Fruit fly (Drosophila melanogaster): ENCODE measurements around the gene Uch-L5.

Gene Uch-L5

dm6 chr3L:9467763-9468206 lies 9.0 kb downstream of the Uch-L5 start (continued):
- no peak for TF ChIP-seq Blimp-1 (GFP tag; optimal IDR thresholded peaks at IDR 0.05)
- peak; percentile 32 for TF ChIP-seq CG3919 (GFP tag; optimal IDR thresholded peaks at IDR 0.05)
- TF ChIP-seq CG9139 (GFP tag; optimal IDR thresholded peaks at IDR 0.05) = peak; percentile 58
- TF ChIP-seq Ets21C (GFP tag; optimal IDR thresholded peaks at IDR 0.05) = no peak
- peak; percentile 48 for TF ChIP-seq Lpt (GFP tag; optimal IDR thresholded peaks at IDR 0.05)
- TF ChIP-seq CG10669 (GFP tag; optimal IDR thresholded peaks at IDR 0.05) = no peak
- no peak for TF ChIP-seq Ets96B (tag; optimal IDR thresholded peaks at IDR 0.05)
- TF ChIP-seq CG16779 (tag; optimal IDR thresholded peaks at IDR 0.05) = peak; percentile 8
- TF ChIP-seq acj6 (GFP tag; optimal IDR thresholded peaks at IDR 0.05) = no peak
- no peak for TF ChIP-seq CG3032 (tag; optimal IDR thresholded peaks at IDR 0.05)
- TF ChIP-seq CG6276 (GFP tag; optimal IDR thresholded peaks at IDR 0.05) = peak; percentile 73
- TF ChIP-seq Sox102F (GFP tag; optimal IDR thresholded peaks at IDR 0.05) = peak; percentile 15
- no peak for TF ChIP-seq CG11762 (GFP tag; optimal IDR thresholded peaks at IDR 0.05; ENCODE audit: insufficient read depth)
- no peak for TF ChIP-seq lz (GFP tag; optimal IDR thresholded peaks at IDR 0.05)
- TF ChIP-seq Eip75B (GFP tag; optimal IDR thresholded peaks at IDR 0.05) = no peak
- TF ChIP-seq Hr38 (GFP tag; optimal IDR thresholded peaks at IDR 0.05) = no peak
- peak; percentile 60 for TF ChIP-seq CG15336 (GFP tag; IDR thresholded peaks at IDR 0.05)
- peak; percentile 59 for TF ChIP-seq CG6808 (GFP tag; optimal IDR thresholded peaks at IDR 0.05)
- TF ChIP-seq Gug (GFP tag; IDR thresholded peaks at IDR 0.05) = no peak
- no peak for TF ChIP-seq CG10631 (GFP tag; optimal IDR thresholded peaks at IDR 0.05)
- TF ChIP-seq Met (GFP tag; optimal IDR thresholded peaks at IDR 0.05) = no peak
- no peak for TF ChIP-seq CG32006 (GFP tag; optimal IDR thresholded peaks at IDR 0.05)
- no peak for TF ChIP-seq Hr39 (GFP tag; optimal IDR thresholded peaks at IDR 0.05)
- TF ChIP-seq ss (GFP tag; optimal IDR thresholded peaks at IDR 0.05) = peak; percentile 68 to 71
- peak in 1 of 2 experiments; percentile 11 for TF ChIP-seq salr (GFP tag; optimal IDR thresholded peaks at IDR 0.05)
- TF ChIP-seq CG8632 (GFP tag; optimal IDR thresholded peaks at IDR 0.05) = no peak
- no peak for TF ChIP-seq CG34406 (GFP tag; optimal IDR thresholded peaks at IDR 0.05)
- TF ChIP-seq dsx (GFP tag; optimal IDR thresholded peaks at IDR 0.05; ENCODE audit: poor library complexity, severe bottlenecking) = no peak
- no peak for TF ChIP-seq dac (GFP tag; optimal IDR thresholded peaks at IDR 0.05)
- TF ChIP-seq CG7368 (GFP tag; optimal IDR thresholded peaks at IDR 0.05) = no peak
- no peak for TF ChIP-seq Smox (GFP tag; optimal IDR thresholded peaks at IDR 0.05)
- TF ChIP-seq topi (GFP tag; optimal IDR thresholded peaks at IDR 0.05) = no peak
- TF ChIP-seq CG6854 (GFP tag; optimal IDR thresholded peaks at IDR 0.05) = peak; percentile 48
- no peak for TF ChIP-seq esn (GFP tag; optimal IDR thresholded peaks at IDR 0.05)
- TF ChIP-seq achi (GFP tag; optimal IDR thresholded peaks at IDR 0.05) = peak; percentile 9
- no peak for TF ChIP-seq fd59A (GFP tag; optimal IDR thresholded peaks at IDR 0.05)
- TF ChIP-seq Hr4 (GFP tag; optimal IDR thresholded peaks at IDR 0.05) = no peak
- TF ChIP-seq Sox15 (GFP tag; optimal IDR thresholded peaks at IDR 0.05) = no peak

dm6 chr3L:9467267-9467666 lies 9.5 kb downstream of the Uch-L5 start:
- TF ChIP-seq CG3032 (tag; optimal IDR thresholded peaks at IDR 0.05) (no peak), CG8119 (GFP tag; IDR thresholded peaks at IDR 0.05) (no peak), CG11902 (GFP tag; optimal IDR thresholded peaks at IDR 0.05) (no peak), CG8319 (GFP tag; optimal IDR thresholded peaks at IDR 0.05) (no peak), achi (GFP tag; optimal IDR thresholded peaks at IDR 0.05) (no peak), CG11762 (GFP tag; optimal IDR thresholded peaks at IDR 0.05; ENCODE audit: insufficient read depth) (no peak), fd59A (GFP tag; optimal IDR thresholded peaks at IDR 0.05) (no peak), ss (GFP tag; optimal IDR thresholded peaks at IDR 0.05) (no peak), CG3919 (GFP tag; optimal IDR thresholded peaks at IDR 0.05) (no peak), OdsH (GFP tag; optimal IDR thresholded peaks at IDR 0.05) (no peak)

All from whole organism, prepupa.